Fruit fly (Drosophila melanogaster): ENCODE results near the gene Tgs1.

Gene Tgs1

DNA sequence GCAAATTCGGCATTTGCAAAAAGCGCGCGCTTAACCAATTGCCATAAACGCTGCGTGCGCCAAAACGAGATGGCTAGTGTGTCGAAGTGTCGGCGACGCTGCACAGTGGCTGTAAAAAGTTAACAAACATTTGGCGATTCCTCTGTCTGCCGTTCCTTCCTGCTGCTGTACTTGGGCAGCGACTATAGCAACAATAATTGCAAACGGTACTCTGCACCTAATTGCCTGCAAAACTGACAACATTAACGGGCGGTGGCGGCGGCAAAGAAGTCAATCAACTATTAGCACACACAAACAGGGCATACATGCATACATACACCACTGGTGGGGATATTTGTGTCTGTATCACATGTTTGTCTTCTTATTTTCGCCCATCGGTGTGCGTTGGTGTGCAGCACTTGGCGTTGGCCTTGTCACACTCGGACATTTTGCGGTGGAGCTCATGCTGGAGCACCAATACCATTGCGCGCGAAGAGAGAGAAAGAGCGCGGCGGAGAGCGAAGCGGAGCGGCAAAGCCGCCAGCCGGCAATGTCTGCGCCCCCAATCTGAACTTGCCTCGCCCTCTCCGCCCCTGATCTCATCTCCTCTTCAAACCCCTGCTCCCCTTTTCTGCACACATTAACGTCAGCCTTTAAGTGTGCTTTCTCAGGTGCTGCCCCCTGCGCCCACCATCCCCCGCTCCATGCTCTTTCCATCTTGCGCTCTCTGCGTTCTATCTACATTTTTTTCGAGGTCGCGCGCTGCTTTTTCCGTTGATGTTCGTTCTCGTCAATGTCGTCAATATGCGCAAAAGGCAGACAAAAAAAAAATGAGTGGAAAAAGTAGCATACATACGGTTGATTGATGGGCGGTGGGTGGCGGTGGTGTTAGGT is 10.9 kb upstream of the Tgs1 start (continued):
- no peak for TF ChIP-seq Ets21C (GFP tag; optimal IDR thresholded peaks at IDR 0.05)
- peak; percentile 53 for TF ChIP-seq fkh (GFP tag; optimal IDR thresholded peaks at IDR 0.05)
- no peak for TF ChIP-seq ss (GFP tag; optimal IDR thresholded peaks at IDR 0.05)
- no peak for TF ChIP-seq CG11902 (GFP tag; optimal IDR thresholded peaks at IDR 0.05)
- no peak for TF ChIP-seq CG9139 (GFP tag; optimal IDR thresholded peaks at IDR 0.05)
- TF ChIP-seq Smox (GFP tag; optimal IDR thresholded peaks at IDR 0.05) = no peak
- peak; percentile 35 for TF ChIP-seq dsx (GFP tag; optimal IDR thresholded peaks at IDR 0.05; ENCODE audit: poor library complexity, severe bottlenecking)
- no peak for TF ChIP-seq Hr39 (GFP tag; optimal IDR thresholded peaks at IDR 0.05)
- TF ChIP-seq svp (GFP tag) = peak; percentile 100
- no peak for TF ChIP-seq lz (GFP tag; optimal IDR thresholded peaks at IDR 0.05)
- no peak for TF ChIP-seq CG6276 (GFP tag; optimal IDR thresholded peaks at IDR 0.05)
- TF ChIP-seq spab (GFP tag; optimal IDR thresholded peaks at IDR 0.05) = no peak
- TF ChIP-seq CG32006 (GFP tag; optimal IDR thresholded peaks at IDR 0.05) = no peak
- TF ChIP-seq CG8319 (GFP tag; optimal IDR thresholded peaks at IDR 0.05) = no peak
- no peak for TF ChIP-seq net (GFP tag; optimal IDR thresholded peaks at IDR 0.05)
- no peak for TF ChIP-seq CG10631 (GFP tag; optimal IDR thresholded peaks at IDR 0.05)
- no peak for TF ChIP-seq CG11762 (GFP tag; optimal IDR thresholded peaks at IDR 0.05; ENCODE audit: insufficient read depth)
- peak; percentile 56 for TF ChIP-seq Eip78C (GFP tag)
- no peak for TF ChIP-seq Sox102F (GFP tag; optimal IDR thresholded peaks at IDR 0.05)
- TF ChIP-seq CG1621 (tag; optimal IDR thresholded peaks at IDR 0.05) = peak; percentile 24
- peak; percentile 21 for TF ChIP-seq cyc (GFP tag; optimal IDR thresholded peaks at IDR 0.05)
- no peak for TF ChIP-seq CG11294 (GFP tag; IDR thresholded peaks at IDR 0.05)
- TF ChIP-seq fd59A (GFP tag; optimal IDR thresholded peaks at IDR 0.05) = no peak
- TF ChIP-seq CG6808 (GFP tag; optimal IDR thresholded peaks at IDR 0.05) = no peak
- TF ChIP-seq eg (GFP tag; IDR thresholded peaks at IDR 0.05) = peak; percentile 47; the same call in 1 of the 3 replicates
- no peak for TF ChIP-seq Blimp-1 (GFP tag; optimal IDR thresholded peaks at IDR 0.05)
- no peak for TF ChIP-seq CG4318 (GFP tag; optimal IDR thresholded peaks at IDR 0.05)
- no peak for TF ChIP-seq CG7368 (GFP tag; optimal IDR thresholded peaks at IDR 0.05)

dm6 chr3R:18245044-18245596 is 10.2 kb upstream of the Tgs1 start:
- TF ChIP-seq ss (GFP tag; optimal IDR thresholded peaks at IDR 0.05) = peak in 1 of 2 experiments; percentile 0
- TF ChIP-seq CG1621 (tag; optimal IDR thresholded peaks at IDR 0.05) = no peak
- no peak for TF ChIP-seq CG6792 (GFP tag; optimal IDR thresholded peaks at IDR 0.05)
- TF ChIP-seq Ets96B (tag; optimal IDR thresholded peaks at IDR 0.05) = no peak

DNA sequence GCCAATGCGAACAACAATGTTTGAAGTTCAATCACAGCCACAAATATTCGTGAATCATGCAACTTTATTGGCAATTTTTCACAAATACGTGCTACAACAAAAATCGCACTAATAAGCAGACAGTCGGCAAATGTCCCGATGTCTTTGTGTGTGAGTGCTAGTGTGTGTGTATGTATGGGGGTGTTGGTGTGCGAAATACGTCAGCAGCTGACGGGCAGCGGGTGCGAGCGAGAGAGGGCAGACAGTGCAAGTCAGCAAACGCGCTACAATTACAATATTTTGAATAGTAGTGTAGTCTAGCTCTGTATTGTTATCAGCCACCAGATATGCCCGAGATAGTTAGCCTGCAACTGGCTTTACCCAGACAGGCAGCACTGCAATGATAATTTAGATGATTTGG is 9.3 kb upstream of the Tgs1 start:
- TF ChIP-seq OdsH (GFP tag; optimal IDR thresholded peaks at IDR 0.05) = no peak
- TF ChIP-seq CG7368 (GFP tag; optimal IDR thresholded peaks at IDR 0.05) = no peak
- no peak for TF ChIP-seq CG34406 (GFP tag; optimal IDR thresholded peaks at IDR 0.05)
- no peak for TF ChIP-seq CG6276 (GFP tag; optimal IDR thresholded peaks at IDR 0.05)
- no peak for TF ChIP-seq dac (GFP tag; optimal IDR thresholded peaks at IDR 0.05)
- no peak for TF ChIP-seq achi (GFP tag; optimal IDR thresholded peaks at IDR 0.05)
- TF ChIP-seq CG11762 (GFP tag; optimal IDR thresholded peaks at IDR 0.05; ENCODE audit: insufficient read depth) = no peak
- no peak for TF ChIP-seq CG1621 (tag; optimal IDR thresholded peaks at IDR 0.05)
- TF ChIP-seq dsx (GFP tag; optimal IDR thresholded peaks at IDR 0.05; ENCODE audit: poor library complexity, severe bottlenecking) = no peak
- no peak for TF ChIP-seq eg (GFP tag; IDR thresholded peaks at IDR 0.05)
- no peak for TF ChIP-seq Hr4 (GFP tag; optimal IDR thresholded peaks at IDR 0.05)
- TF ChIP-seq CG4318 (GFP tag; optimal IDR thresholded peaks at IDR 0.05) = no peak
- TF ChIP-seq Blimp-1 (GFP tag; optimal IDR thresholded peaks at IDR 0.05) = no peak
- TF ChIP-seq CG11902 (GFP tag; optimal IDR thresholded peaks at IDR 0.05) = no peak
- no peak for TF ChIP-seq cyc (GFP tag; optimal IDR thresholded peaks at IDR 0.05)
- no peak for TF ChIP-seq Hr39 (GFP tag; optimal IDR thresholded peaks at IDR 0.05)
- no peak for TF ChIP-seq vri (GFP tag; optimal IDR thresholded peaks at IDR 0.05)
- no peak for TF ChIP-seq Sox14 (GFP tag; optimal IDR thresholded peaks at IDR 0.05)
